Worm (Caenorhabditis elegans) whole organism, young adult: ENCODE results near the gene ogdh-1.

Experiments used
- B0019.2 ChIP-seq: fragments of 200-800 bp; sonication (Bioruptor generic); conservative IDR thresholded peaks from 2 replicates; pipeline ENCODE4 v1.3.6; 2022; ENCODE audit warnings: missing genetic modification reagents, missing genetic modification characterization, missing compliant biosample characterization
- C06A6.2 ChIP-seq: fragments of 200-800 bp; sonication (Bioruptor generic); conservative IDR thresholded peaks from 2 replicates; pipeline ENCODE4 v1.3.6; 2022; ENCODE audit warnings: missing genetic modification characterization, missing compliant biosample characterization
- F37B4.10 ChIP-seq: fragments of 200-800 bp; sonication (Bioruptor generic); IDR thresholded peaks from 2 replicates; pipeline ENCODE4 v1.3.6; 2022; ENCODE audit warnings: missing genetic modification characterization, missing compliant biosample characterization
- F57A8.1 ChIP-seq: fragments of 200-800 bp; sonication (Bioruptor generic); optimal IDR thresholded peaks from 2 replicates; lab custom pipeline; 2018; ENCODE audit warnings: mild to moderate bottlenecking, missing genetic modification characterization, moderate library complexity, missing compliant biosample characterization
- K12H6.12 ChIP-seq: fragments of 200-800 bp; sonication (Bioruptor generic); optimal IDR thresholded peaks from 2 replicates; lab custom pipeline; 2018; ENCODE audit warnings: mild to moderate bottlenecking, missing genetic modification characterization, missing compliant biosample characterization
- T07F8.4 ChIP-seq: sonication (generic microtip); optimal IDR thresholded peaks from 2 replicates; lab custom pipeline; 2016; ENCODE audit warnings: mild to moderate bottlenecking, missing genetic modification characterization, moderate library complexity, missing compliant biosample characterization
- atf-7 ChIP-seq: sonication (generic microtip); optimal IDR thresholded peaks from 2 replicates; lab custom pipeline; 2017; ENCODE audit warnings: mild to moderate bottlenecking, missing genetic modification characterization, missing compliant biosample characterization
- bed-1 ChIP-seq: fragments of 200-800 bp; sonication (Bioruptor generic); IDR thresholded peaks from 2 replicates; pipeline ENCODE4 v1.3.6; 2022; ENCODE audit warnings: missing genetic modification reagents, missing genetic modification characterization, missing compliant biosample characterization
- bed-2 ChIP-seq: fragments of 200-800 bp; sonication (Bioruptor generic); IDR thresholded peaks from 2 replicates; pipeline ENCODE4 v1.3.6; 2022; ENCODE audit warnings: missing genetic modification reagents, missing genetic modification characterization, missing compliant biosample characterization
- cebp-1 ChIP-seq, 2 experiments: fragments of 200-800 bp in 1 of 2; sonication (Bioruptor generic) in 1 of 2; sonication (generic microtip) in 1 of 2; IDR thresholded peaks in 1 of 2; optimal IDR thresholded peaks in 1 of 2; 2 replicates each; pipeline versions ENCODE4 v1.3.6 to Lab custom; 2017 to 2022; ENCODE audit warnings: missing compliant biosample characterization in 2 of 2, missing genetic modification characterization in 2 of 2, mild to moderate bottlenecking in 1 of 2, missing genetic modification reagents in 1 of 2, moderate library complexity in 1 of 2
- cebp-2 ChIP-seq: fragments of 200-800 bp; sonication (Bioruptor generic); IDR thresholded peaks from 2 replicates; pipeline ENCODE4 v1.3.6; 2022; ENCODE audit warnings: missing genetic modification characterization, missing compliant biosample characterization
- ceh-100 ChIP-seq: fragments of 200-800 bp; sonication (Bioruptor generic); IDR thresholded peaks from 2 replicates; pipeline ENCODE4 v1.3.6; 2022; ENCODE audit warnings: missing genetic modification reagents, missing genetic modification characterization, missing compliant biosample characterization
- chd-7 ChIP-seq: sonication (generic microtip); optimal IDR thresholded peaks from 2 replicates; lab custom pipeline; 2016; ENCODE audit warnings: mild to moderate bottlenecking, missing genetic modification characterization, moderate library complexity, missing compliant biosample characterization
- die-1 ChIP-seq: sonication (generic microtip); optimal IDR thresholded peaks from 2 replicates; lab custom pipeline; 2016; ENCODE audit warnings: missing genotype, mild to moderate bottlenecking, missing genetic modification characterization, missing compliant biosample characterization
- dox-1 ChIP-seq: fragments of 200-800 bp; sonication (Bioruptor generic); IDR thresholded peaks from 2 replicates; pipeline ENCODE4 v1.3.6; 2022; ENCODE audit warnings: missing genetic modification reagents, missing genetic modification characterization, missing compliant biosample characterization
- dpff-1 ChIP-seq: sonication (generic microtip); optimal IDR thresholded peaks from 2 replicates; lab custom pipeline; 2017; ENCODE audit warnings: mild to moderate bottlenecking, missing genetic modification characterization, missing compliant biosample characterization
- dpl-1 ChIP-seq: fragments of 150-350 bp; optimal IDR thresholded peaks from 2 replicates; lab custom pipeline; 2014; ENCODE audit warnings: missing biosample characterization, missing genetic modification reagents, missing genetic modification characterization
- efl-1 ChIP-seq: fragments of 150-350 bp; optimal IDR thresholded peaks from 2 replicates; lab custom pipeline; 2014; ENCODE audit warnings: missing biosample characterization, missing genetic modification reagents, missing genetic modification characterization
- ekl-4 ChIP-seq: fragments of 200-800 bp; sonication (Bioruptor generic); IDR thresholded peaks from 2 replicates; pipeline ENCODE4 v1.3.6; 2022; ENCODE audit warnings: missing genetic modification reagents, missing genetic modification characterization, missing compliant biosample characterization
- ets-4 ChIP-seq: fragments of 200-800 bp; sonication (Bioruptor generic); optimal IDR thresholded peaks from 2 replicates; lab custom pipeline; 2018; ENCODE audit warnings: mild to moderate bottlenecking, missing genetic modification characterization, missing compliant biosample characterization
- hlh-12 ChIP-seq: sonication (generic microtip); optimal IDR thresholded peaks from 2 replicates; lab custom pipeline; 2016; ENCODE audit warnings: missing genetic modification characterization, missing compliant biosample characterization
- hrde-1 ChIP-seq: sonication (generic microtip); optimal IDR thresholded peaks from 2 replicates; lab custom pipeline; 2016; ENCODE audit warnings: missing genetic modification characterization, mild to moderate bottlenecking, missing compliant biosample characterization, moderate library complexity, missing genotype, missing genetic modification reagents, borderline replicate concordance
- let-526 ChIP-seq: fragments of 200-800 bp; sonication (Bioruptor generic); IDR thresholded peaks from 2 replicates; pipeline ENCODE4 v1.3.6; 2022; ENCODE audit warnings: missing genetic modification reagents, missing genetic modification characterization, missing compliant biosample characterization
- lin-26 ChIP-seq: fragments of 200-800 bp; sonication (Bioruptor generic); IDR thresholded peaks from 2 replicates; pipeline ENCODE4 v1.3.6; 2022; ENCODE audit warnings: missing genetic modification reagents, missing genetic modification characterization, missing compliant biosample characterization
- lsl-1 ChIP-seq: fragments of 200-800 bp; sonication (Bioruptor generic); optimal IDR thresholded peaks from 2 replicates; lab custom pipeline; 2018; ENCODE audit warnings: mild to moderate bottlenecking, missing genetic modification characterization, moderate library complexity, missing compliant biosample characterization
- lsy-27 ChIP-seq: sonication (generic microtip); optimal IDR thresholded peaks from 2 replicates; lab custom pipeline; 2017; ENCODE audit warnings: missing genetic modification characterization, mild to moderate bottlenecking, missing compliant biosample characterization, antibody characterized with exemption, missing genotype, borderline replicate concordance; ENCODE audit not compliant: insufficient read depth
- madf-6 ChIP-seq: fragments of 200-800 bp; sonication (Bioruptor generic); IDR thresholded peaks from 2 replicates; pipeline ENCODE4 v1.3.6; 2022; ENCODE audit warnings: missing genetic modification reagents, missing genetic modification characterization, missing compliant biosample characterization
- mcd-1 ChIP-seq: fragments of 200-800 bp; sonication (Bioruptor generic); IDR thresholded peaks from 2 replicates; pipeline ENCODE4 v1.3.6; 2022; ENCODE audit warnings: missing genetic modification reagents, missing genetic modification characterization, missing compliant biosample characterization
- nfya-1 ChIP-seq: sonication (generic microtip); optimal IDR thresholded peaks from 2 replicates; lab custom pipeline; 2017; ENCODE audit warnings: antibody characterized with exemption, missing compliant biosample characterization, missing genetic modification characterization, borderline replicate concordance; ENCODE audit not compliant: insufficient read depth
- nhr-120 ChIP-seq: fragments of 200-800 bp; sonication (Bioruptor generic); IDR thresholded peaks from 2 replicates; pipeline ENCODE4 v1.3.6; 2022; ENCODE audit warnings: missing genetic modification characterization, missing compliant biosample characterization
- nhr-179 ChIP-seq: sonication (generic microtip); optimal IDR thresholded peaks from 2 replicates; lab custom pipeline; 2016; ENCODE audit warnings: mild to moderate bottlenecking, missing genetic modification characterization, missing compliant biosample characterization
- nhr-27 ChIP-seq: fragments of 200-800 bp; sonication (Bioruptor generic); optimal IDR thresholded peaks from 2 replicates; lab custom pipeline; 2018; ENCODE audit warnings: mild to moderate bottlenecking, missing genetic modification characterization, moderate library complexity, missing compliant biosample characterization
- pha-4 ChIP-seq: fragments of 150-350 bp; sonication (generic microtip); optimal IDR thresholded peaks from 2 replicates; lab custom pipeline; 2014; ENCODE audit warnings: missing biosample characterization, missing genetic modification reagents, missing genetic modification characterization
- rcor-1 ChIP-seq: fragments of 200-800 bp; sonication (Bioruptor generic); IDR thresholded peaks from 2 replicates; pipeline ENCODE4 v1.3.6; 2022; ENCODE audit warnings: missing genetic modification reagents, missing genetic modification characterization, missing compliant biosample characterization
- rpc-1 ChIP-seq, 2 experiments: fragments of 150-350 bp in 1 of 2; sonication (generic microtip) in 1 of 2; optimal IDR thresholded peaks; 2 replicates each; lab custom pipeline; 2014 to 2018; ENCODE audit warnings: missing biosample characterization in 1 of 2, missing genetic modification characterization in 1 of 2, missing genetic modification reagents in 1 of 2, missing genotype in 1 of 2
- sdz-38 ChIP-seq: sonication (generic microtip); optimal IDR thresholded peaks from 2 replicates; lab custom pipeline; 2016; ENCODE audit warnings: missing genotype, missing genetic modification characterization, missing compliant biosample characterization
- snpc-1.1 ChIP-seq: sonication (generic microtip); optimal IDR thresholded peaks from 2 replicates; lab custom pipeline; 2017; ENCODE audit warnings: missing genetic modification characterization, mild to moderate bottlenecking, missing compliant biosample characterization, antibody characterized with exemption, moderate library complexity, missing genotype, missing genetic modification reagents; ENCODE audit not compliant: insufficient read depth
- snpc-3.4 ChIP-seq: sonication (generic microtip); optimal IDR thresholded peaks from 2 replicates; lab custom pipeline; 2017; ENCODE audit warnings: missing genetic modification characterization, mild to moderate bottlenecking, missing compliant biosample characterization, antibody characterized with exemption, moderate library complexity, missing genotype, missing genetic modification reagents
- snpc-4 ChIP-seq, 5 experiments: fragments of 150-350 bp in 1 of 5; sonication (generic microtip) in 4 of 5; optimal IDR thresholded peaks; 2 replicates each; lab custom pipeline; 2014 to 2018; ENCODE audit warnings: missing genetic modification characterization in 5 of 5, missing biosample characterization in 3 of 5, antibody characterized with exemption in 2 of 5, mild to moderate bottlenecking in 2 of 5, missing compliant biosample characterization in 2 of 5, missing genotype in 2 of 5, moderate library complexity in 2 of 5, missing genetic modification reagents in 1 of 5
- tbp1 ChIP-seq: fragments of 200-800 bp; sonication (Bioruptor generic); optimal IDR thresholded peaks from 2 replicates; lab custom pipeline; 2018; ENCODE audit warnings: mild to moderate bottlenecking, missing genetic modification characterization, missing compliant biosample characterization
- tbx-9 ChIP-seq: sonication (generic microtip); optimal IDR thresholded peaks from 2 replicates; lab custom pipeline; 2016; ENCODE audit warnings: borderline replicate concordance, missing genetic modification characterization, inconsistent platforms, missing compliant biosample characterization
- tlf-1 ChIP-seq: fragments of 200-800 bp; sonication (Bioruptor generic); optimal IDR thresholded peaks from 2 replicates; lab custom pipeline; 2018; ENCODE audit warnings: mild to moderate bottlenecking, missing genetic modification characterization, missing compliant biosample characterization
- xnd-1 ChIP-seq: sonication (generic microtip); optimal IDR thresholded peaks from 2 replicates; lab custom pipeline; 2016; ENCODE audit warnings: missing genotype, missing genetic modification reagents, missing genetic modification characterization, missing compliant biosample characterization
- zim-3 ChIP-seq: sonication (generic microtip); optimal IDR thresholded peaks from 2 replicates; lab custom pipeline; 2017; ENCODE audit warnings: mild to moderate bottlenecking, missing genetic modification characterization, moderate library complexity, missing compliant biosample characterization
- ztf-26 ChIP-seq: sonication (generic microtip); optimal IDR thresholded peaks from 2 replicates; lab custom pipeline; 2017; ENCODE audit warnings: missing genetic modification characterization, missing compliant biosample characterization
- ztf-6 ChIP-seq: fragments of 200-800 bp; sonication (Bioruptor generic); IDR thresholded peaks from 2 replicates; pipeline ENCODE4 v1.3.6; 2022; ENCODE audit warnings: missing genetic modification reagents, missing genetic modification characterization, missing compliant biosample characterization

Gene ogdh-1

DNA sequence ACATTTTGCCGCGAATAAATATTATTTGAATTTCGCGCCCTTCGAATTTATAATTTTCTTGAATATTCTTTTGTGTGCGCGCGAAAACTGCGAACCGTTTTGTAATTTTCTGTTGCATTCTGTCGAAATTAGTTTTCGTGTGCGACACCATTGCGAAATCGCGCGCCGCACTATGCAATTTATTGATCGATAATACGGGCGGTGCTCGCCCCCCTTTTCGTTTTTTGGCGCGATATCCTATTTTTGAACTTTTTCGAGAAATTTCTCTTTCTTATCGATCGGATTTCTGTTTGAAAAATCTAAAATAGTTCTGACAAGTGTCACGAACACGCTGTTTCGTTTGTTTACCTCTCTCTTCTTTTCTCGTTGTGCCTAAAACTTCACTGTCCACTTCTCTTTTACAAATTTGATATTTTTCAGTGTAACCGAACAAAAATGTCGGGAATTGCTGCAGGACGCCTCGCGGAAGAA lies 53.2 kb downstream of the ogdh-1 start, which contains the start of gene ubc-9 (continued):
- TF ChIP-seq rpc-1 (optimal IDR thresholded peaks at IDR 0.05; lab: Kevin White, UChicago) (peak; percentile 15), rpc-1 (tag; optimal IDR thresholded peaks at IDR 0.05; lab: Kevin White, UChicago) (no peak), snpc-3.4 (tag; lab: Kevin White, UChicago) (peak; percentile 79), ekl-4 (GFP tag; lab: Robert Waterston, UW) (peak; percentile 89), hlh-12 (tag; lab: Kevin White, UChicago) (no peak), ztf-26 (tag; lab: Kevin White, UChicago) (peak; percentile 17), lin-26 (GFP tag; lab: Robert Waterston, UW) (peak; percentile 77), ztf-6 (no peak), cebp-2 (GFP tag; lab: Robert Waterston, UW) (no peak), ets-4 (GFP tag; lab: Kevin White, UChicago) (no peak), nhr-27 (tag; lab: Kevin White, UChicago) (no peak), efl-1 (peak; percentile 93), lsy-27 (peak; percentile 75), atf-7 (tag; lab: Kevin White, UChicago) (peak; percentile 4), nhr-179 (tag; lab: Kevin White, UChicago) (no peak), tbx-9 (no peak), nhr-120 (GFP tag; lab: Robert Waterston, UW) (no peak), lsl-1 (GFP tag; lab: Kevin White, UChicago) (peak; percentile 82), xnd-1 (tag; lab: Kevin White, UChicago) (peak; percentile 90), snpc-1.1 (tag; lab: Kevin White, UChicago) (no peak), F57A8.1 (GFP tag; lab: Kevin White, UChicago) (no peak), cebp-1 (GFP tag; IDR thresholded peaks at IDR 0.05; lab: Robert Waterston, UW) (peak; percentile 92), cebp-1 (tag; optimal IDR thresholded peaks at IDR 0.05; lab: Kevin White, UChicago) (peak; percentile 99), B0019.2 (GFP tag; lab: Robert Waterston, UW) (0 out of 2 replicates have a peak, but pooled peaks have one; percentile 24), F37B4.10 (GFP tag; lab: Robert Waterston, UW) (no peak), mcd-1 (GFP tag; lab: Robert Waterston, UW) (peak; percentile 81), tlf-1 (GFP tag; lab: Kevin White, UChicago) (peak; percentile 93), hrde-1 (tag; lab: Kevin White, UChicago) (peak; percentile 30), madf-6 (GFP tag; lab: Robert Waterston, UW) (peak; percentile 97), dpl-1 (GFP tag; lab: Kevin White, UChicago) (peak; percentile 84), dox-1 (peak; percentile 92), K12H6.12 (tag; lab: Kevin White, UChicago) (peak; percentile 54), ceh-100 (GFP tag; lab: Robert Waterston, UW) (peak; percentile 85), T07F8.4 (tag; lab: Kevin White, UChicago) (no peak), bed-2 (GFP tag; lab: Robert Waterston, UW) (no peak), dpff-1 (tag; lab: Kevin White, UChicago) (no peak), C06A6.2 (GFP tag; lab: Robert Waterston, UW) (0 out of 2 replicates have a peak, but pooled peaks have one; percentile 28), rcor-1 (GFP tag; lab: Robert Waterston, UW) (peak; percentile 86), sdz-38 (no peak), die-1 (peak; percentile 1), nfya-1 (tag; lab: Kevin White, UChicago) (no peak), tbp1 (peak; percentile 66), chd-7 (tag; lab: Kevin White, UChicago) (no peak), let-526 (GFP tag; lab: Robert Waterston, UW) (no peak), snpc-4 (GFP tag; optimal IDR thresholded peaks at IDR 0.05; lab: Kevin White, UChicago) (peak; percentile 25), snpc-4 (tag; optimal IDR thresholded peaks at IDR 0.05; lab: Kevin White, UChicago) (peak; percentile 49 to 78 (median 67)), zim-3 (tag; lab: Kevin White, UChicago) (no peak), bed-1 (GFP tag; lab: Robert Waterston, UW) (no peak), pha-4 (tag; lab: Kevin White, UChicago) (no peak)
